Fruit fly (Drosophila melanogaster) whole organism, embryonic: ENCODE results near the gene ver.
A peak's percentile ranks its signal among the peaks of the same experiment; 100 is the strongest.

Experiments
- CG10147 ChIP-seq: fragments of 200-800 bp; sonication (Bioruptor generic); optimal IDR thresholded peaks from 2 replicates; lab custom pipeline; 2019; ENCODE audit warnings: missing biosample characterization, mild to moderate bottlenecking, missing genetic modification characterization, moderate library complexity
- CG11695 ChIP-seq: fragments of 200-800 bp; sonication (Bioruptor generic); IDR thresholded peaks from 3 replicates; pipeline ENCODE4 v1.3.6; 2022; ENCODE audit warnings: missing biosample characterization, missing genetic modification characterization
- CG12219 ChIP-seq: fragments of 200-800 bp; sonication (Bioruptor generic); optimal IDR thresholded peaks from 3 replicates; lab custom pipeline; 2018; ENCODE audit warnings: missing biosample characterization, mild to moderate bottlenecking, missing genetic modification characterization
- CG13123 ChIP-seq: fragments of 200-800 bp; sonication (Bioruptor generic); optimal IDR thresholded peaks from 2 replicates; lab custom pipeline; 2016; ENCODE audit warnings: missing biosample characterization, missing genetic modification characterization
- CG13287 ChIP-seq: fragments of 200-800 bp; sonication (Bioruptor generic); IDR thresholded peaks from 2 replicates; pipeline ENCODE4 v1.3.6; 2022; ENCODE audit warnings: missing biosample characterization, missing genetic modification characterization; ENCODE audit not compliant: partially characterized antibody
- CG13424 ChIP-seq: fragments of 200-800 bp; sonication (Bioruptor generic); optimal IDR thresholded peaks from 2 replicates; lab custom pipeline; 2019; ENCODE audit warnings: missing biosample characterization, mild to moderate bottlenecking, missing genetic modification characterization, moderate library complexity
- CG15514 ChIP-seq: fragments of 200-800 bp; sonication (Bioruptor generic); optimal IDR thresholded peaks from 3 replicates; lab custom pipeline; 2017; ENCODE audit warnings: missing biosample characterization, missing genetic modification characterization, mild to moderate bottlenecking, moderate library complexity, missing genetic modification reagents
- CG1647 ChIP-seq: fragments of 200-800 bp; sonication (Bioruptor generic); optimal IDR thresholded peaks from 3 replicates; lab custom pipeline; 2016; ENCODE audit warnings: missing biosample characterization, missing genetic modification characterization
- CG16779 ChIP-seq: fragments of 200-800 bp; sonication (Bioruptor generic); IDR thresholded peaks from 2 replicates; pipeline ENCODE4 v1.3.6; 2022; ENCODE audit warnings: missing biosample characterization, missing genetic modification characterization
- CG16813 ChIP-seq: fragments of 200-800 bp; sonication (Bioruptor generic); IDR thresholded peaks from 3 replicates; pipeline ENCODE4 v1.3.6; 2022; ENCODE audit warnings: missing biosample characterization, missing genetic modification characterization; ENCODE audit not compliant: partially characterized antibody
- CG17186 ChIP-seq: fragments of 200-800 bp; sonication (Bioruptor generic); optimal IDR thresholded peaks from 3 replicates; lab custom pipeline; 2017; ENCODE audit warnings: missing biosample characterization, missing genetic modification reagents, missing genetic modification characterization
- CG17328 ChIP-seq: fragments of 200-800 bp; sonication (Bioruptor generic); IDR thresholded peaks from 2 replicates; pipeline ENCODE4 v1.3.6; 2022; ENCODE audit warnings: missing biosample characterization, missing genetic modification characterization
- CG17359 ChIP-seq: fragments of 200-800 bp; sonication (Bioruptor generic); optimal IDR thresholded peaks from 3 replicates; lab custom pipeline; 2018; ENCODE audit warnings: missing biosample characterization, mild to moderate bottlenecking, missing genetic modification characterization, moderate library complexity
- CG17361 ChIP-seq: fragments of 200-800 bp; sonication (Bioruptor generic); IDR thresholded peaks from 3 replicates; pipeline ENCODE4 v1.3.6; 2022; ENCODE audit warnings: missing biosample characterization, missing genetic modification characterization
- CG18619 ChIP-seq: fragments of 200-800 bp; sonication (Bioruptor generic); optimal IDR thresholded peaks from 3 replicates; lab custom pipeline; 2017; ENCODE audit warnings: missing biosample characterization, mild to moderate bottlenecking, missing genetic modification characterization
- CG2129 ChIP-seq: fragments of 200-800 bp; sonication (Bioruptor generic); IDR thresholded peaks from 2 replicates; pipeline ENCODE4 v1.3.6; 2022; ENCODE audit warnings: missing biosample characterization, missing genetic modification characterization; ENCODE audit not compliant: partially characterized antibody
- CG31365 ChIP-seq: fragments of 200-800 bp; sonication (Bioruptor generic); optimal IDR thresholded peaks from 2 replicates; lab custom pipeline; 2018; ENCODE audit warnings: missing biosample characterization, mild to moderate bottlenecking, missing genetic modification characterization
- CG31441 ChIP-seq: fragments of 200-800 bp; sonication (Bioruptor generic); IDR thresholded peaks from 2 replicates; pipeline ENCODE4 v1.3.6; 2022; ENCODE audit warnings: missing biosample characterization, missing genetic modification characterization
- CG4707 ChIP-seq: fragments of 200-800 bp; sonication (Bioruptor generic); optimal IDR thresholded peaks from 2 replicates; lab custom pipeline; 2018; ENCODE audit warnings: missing biosample characterization, mild to moderate bottlenecking, missing genetic modification characterization, moderate library complexity
- CG4820 ChIP-seq: fragments of 200-800 bp; sonication (Bioruptor generic); optimal IDR thresholded peaks from 3 replicates; lab custom pipeline; 2016; ENCODE audit warnings: missing biosample characterization, missing genetic modification characterization
- CG5953 ChIP-seq: fragments of 200-800 bp; sonication (Bioruptor generic); IDR thresholded peaks from 2 replicates; pipeline ENCODE4 v1.3.6; 2022; ENCODE audit warnings: missing biosample characterization, missing genetic modification characterization
- CG6683 ChIP-seq: fragments of 200-800 bp; sonication (Bioruptor generic); optimal IDR thresholded peaks from 2 replicates; lab custom pipeline; 2017; ENCODE audit warnings: missing biosample characterization, mild to moderate bottlenecking, missing genetic modification characterization, missing genetic modification reagents
- CG7839 ChIP-seq: fragments of 200-800 bp; sonication (Bioruptor generic); optimal IDR thresholded peaks from 3 replicates; lab custom pipeline; 2018; ENCODE audit warnings: missing biosample characterization, mild to moderate bottlenecking, missing genetic modification characterization, moderate library complexity
- CG7928 ChIP-seq: fragments of 200-800 bp; sonication (Bioruptor generic); optimal IDR thresholded peaks from 2 replicates; lab custom pipeline; 2017; ENCODE audit warnings: missing biosample characterization, mild to moderate bottlenecking, missing genetic modification characterization
- CG8359 ChIP-seq: fragments of 200-800 bp; sonication (Bioruptor generic); optimal IDR thresholded peaks from 2 replicates; lab custom pipeline; 2017; ENCODE audit warnings: missing biosample characterization, mild to moderate bottlenecking, missing genetic modification characterization, borderline replicate concordance
- Camta ChIP-seq: fragments of 200-800 bp; sonication (Bioruptor generic); optimal IDR thresholded peaks from 2 replicates; lab custom pipeline; 2016; ENCODE audit warnings: missing biosample characterization, missing genetic modification characterization
- D19A ChIP-seq: fragments of 200-800 bp; optimal IDR thresholded peaks from 3 replicates; lab custom pipeline; 2019; ENCODE audit warnings: missing biosample characterization, mild to moderate bottlenecking, missing genetic modification characterization, moderate library complexity
- Doc2 ChIP-seq: fragments of 200-800 bp; sonication (Bioruptor generic); IDR thresholded peaks from 2 replicates; pipeline ENCODE4 v1.3.6; 2022; ENCODE audit warnings: missing biosample characterization, missing genetic modification characterization
- E2f1 ChIP-seq: fragments of 200-800 bp; sonication (Bioruptor generic); IDR thresholded peaks from 2 replicates; pipeline ENCODE4 v1.3.6; 2022; ENCODE audit warnings: missing biosample characterization, missing genetic modification characterization
- Sox100B ChIP-seq: fragments of 200-800 bp; sonication (Bioruptor generic); optimal IDR thresholded peaks from 3 replicates; lab custom pipeline; 2018; ENCODE audit warnings: missing biosample characterization, mild to moderate bottlenecking, missing genetic modification characterization
- Trl ChIP-seq, 3 experiments: fragments of >200 bp in 2 of 3; fragments of 200-800 bp in 1 of 3; sonication (Bioruptor generic) in 1 of 3; optimal IDR thresholded peaks; 2 replicates in 1 of 3; 3 replicates in 2 of 3; lab custom pipeline; 2016 to 2017; ENCODE audit warnings: missing biosample characterization in 1 of 3, missing genetic modification characterization in 1 of 3
- Vsx1 ChIP-seq: fragments of 200-800 bp; sonication (Bioruptor generic); optimal IDR thresholded peaks from 2 replicates; lab custom pipeline; 2017; ENCODE audit warnings: missing biosample characterization, mild to moderate bottlenecking, missing genetic modification characterization, missing genetic modification reagents
- abd-A ChIP-seq: fragments of 200-800 bp; sonication (Bioruptor generic); optimal IDR thresholded peaks from 3 replicates; lab custom pipeline; 2019; ENCODE audit warnings: missing biosample characterization, mild to moderate bottlenecking, missing genetic modification characterization, moderate library complexity
- amos ChIP-seq: fragments of 200-800 bp; sonication (Bioruptor generic); IDR thresholded peaks from 2 replicates; pipeline ENCODE4 v1.3.6; 2022; ENCODE audit warnings: missing biosample characterization, missing genetic modification characterization; ENCODE audit not compliant: partially characterized antibody
- ara ChIP-seq: fragments of 200-800 bp; sonication (Bioruptor generic); IDR thresholded peaks from 2 replicates; pipeline ENCODE4 v1.3.6; 2022; ENCODE audit warnings: missing biosample characterization, missing genetic modification characterization
- bbx ChIP-seq: fragments of 200-800 bp; sonication (Bioruptor generic); IDR thresholded peaks from 2 replicates; pipeline ENCODE4 v1.3.6; 2022; ENCODE audit warnings: missing biosample characterization, missing genetic modification characterization; ENCODE audit not compliant: partially characterized antibody
- corto ChIP-seq: fragments of 200-800 bp; sonication (Bioruptor generic); optimal IDR thresholded peaks from 2 replicates; lab custom pipeline; 2016; ENCODE audit warnings: missing biosample characterization, mild to moderate bottlenecking, missing genetic modification characterization, moderate library complexity
- dmrt11E ChIP-seq: fragments of 200-800 bp; sonication (Bioruptor generic); optimal IDR thresholded peaks from 3 replicates; lab custom pipeline; 2018; ENCODE audit warnings: missing biosample characterization, mild to moderate bottlenecking, missing genetic modification characterization, moderate library complexity
- gce ChIP-seq: fragments of 200-800 bp; sonication (Bioruptor generic); IDR thresholded peaks from 3 replicates; pipeline ENCODE4 v1.3.6; 2022; ENCODE audit warnings: missing biosample characterization, missing genetic modification characterization
- gsb-n ChIP-seq: fragments of 200-800 bp; sonication (Bioruptor generic); optimal IDR thresholded peaks from 3 replicates; lab custom pipeline; 2018; ENCODE audit warnings: missing biosample characterization, mild to moderate bottlenecking, missing genetic modification characterization
- klu ChIP-seq: fragments of 200-800 bp; sonication (Bioruptor generic); IDR thresholded peaks from 2 replicates; pipeline ENCODE4 v1.3.6; 2022; ENCODE audit warnings: missing biosample characterization, missing genetic modification characterization
- nerfin-1 ChIP-seq: fragments of 200-800 bp; sonication (Bioruptor generic); optimal IDR thresholded peaks from 3 replicates; lab custom pipeline; 2019; ENCODE audit warnings: missing biosample characterization, mild to moderate bottlenecking, missing genetic modification characterization, moderate library complexity
- otp ChIP-seq: fragments of 200-800 bp; sonication (Bioruptor generic); IDR thresholded peaks from 3 replicates; pipeline ENCODE4, ENCODE4 v1.3.6; 2022; ENCODE audit warnings: missing biosample characterization, missing genetic modification characterization
- scrt ChIP-seq: fragments of 200-800 bp; sonication (Bioruptor generic); optimal IDR thresholded peaks from 2 replicates; lab custom pipeline; 2018; ENCODE audit warnings: missing biosample characterization, mild to moderate bottlenecking, missing genetic modification characterization, moderate library complexity
- sens ChIP-seq: fragments of 200-800 bp; sonication (Bioruptor generic); peaks from one replicate; lab custom pipeline; 2016; ENCODE audit warnings: missing biosample characterization, missing genetic modification characterization
- sens-2 ChIP-seq: fragments of 200-800 bp; sonication (Bioruptor generic); IDR thresholded peaks from 2 replicates; pipeline ENCODE4 v1.3.6; 2022; ENCODE audit warnings: missing biosample characterization, missing genetic modification characterization
- tup ChIP-seq: fragments of 200-800 bp; sonication (Bioruptor generic); optimal IDR thresholded peaks from 2 replicates; lab custom pipeline; 2016; ENCODE audit warnings: missing biosample characterization, mild to moderate bottlenecking, missing genetic modification characterization, moderate library complexity
- tx ChIP-seq: fragments of 200-800 bp; sonication (Bioruptor generic); optimal IDR thresholded peaks from 2 replicates; lab custom pipeline; 2016; ENCODE audit warnings: missing biosample characterization, missing genetic modification characterization
- unc-4 ChIP-seq: fragments of 200-800 bp; sonication (Bioruptor generic); IDR thresholded peaks from 2 replicates; pipeline ENCODE4 v1.3.6; 2022; ENCODE audit warnings: missing biosample characterization, missing genetic modification characterization; ENCODE audit not compliant: partially characterized antibody
- zen ChIP-seq: fragments of 200-800 bp; sonication (Bioruptor generic); optimal IDR thresholded peaks from 3 replicates; lab custom pipeline; 2018; ENCODE audit warnings: missing biosample characterization, mild to moderate bottlenecking, missing genetic modification characterization, moderate library complexity

ver gene

dm6 chr3L:12501249-12501648 is 22.5 kb upstream of the ver start, which contains the start of the genes CG10638 and CG10681 (continued):
- TF ChIP-seq bbx (GFP tag; lab: Robert Waterston, UW) (no peak), CG31365 (tag; lab: Kevin White, UChicago) (no peak), corto (GFP tag; lab: Kevin White, UChicago) (no peak), klu (GFP tag; lab: Robert Waterston, UW) (no peak), CG16813 (GFP tag; lab: Robert Waterston, UW) (no peak), nerfin-1 (tag; lab: Kevin White, UChicago) (peak; percentile 13), abd-A (tag; lab: Kevin White, UChicago) (no peak), Camta (GFP tag; lab: Kevin White, UChicago) (no peak), CG31441 (GFP tag; lab: Robert Waterston, UW) (peak; percentile 50), CG7928 (GFP tag; lab: Kevin White, UChicago) (peak; percentile 28), sens (peak; percentile 91), CG11695 (GFP tag; lab: Robert Waterston, UW) (no peak; the same call in 2 of the 3 replicates), gsb-n (tag; lab: Kevin White, UChicago) (peak; percentile 40), otp (GFP tag; lab: Robert Waterston, UW) (no peak), sens-2 (GFP tag; lab: Robert Waterston, UW) (no peak), D19A (peak; percentile 34), CG5953 (no peak), CG18619 (no peak), E2f1 (no peak), CG17328 (GFP tag; lab: Robert Waterston, UW) (no peak), CG2129 (GFP tag; lab: Robert Waterston, UW) (no peak), gce (GFP tag; lab: Robert Waterston, UW) (no peak), CG12219 (GFP tag; lab: Kevin White, UChicago) (no peak), CG13123 (GFP tag; lab: Kevin White, UChicago) (no peak), CG6683 (GFP tag; lab: Kevin White, UChicago) (no peak), CG17361 (GFP tag; lab: Robert Waterston, UW) (0 out of 3 replicates have a peak, but pooled peaks have one; percentile 43), CG13287 (peak; percentile 65), tup (GFP tag; lab: Kevin White, UChicago) (no peak), CG4820 (GFP tag; lab: Kevin White, UChicago) (peak; percentile 34), scrt (peak; percentile 40), Doc2 (GFP tag; lab: Robert Waterston, UW) (no peak), Vsx1 (GFP tag; lab: Kevin White, UChicago) (peak; percentile 56), CG15514 (GFP tag; lab: Kevin White, UChicago) (peak; percentile 74), amos (GFP tag; lab: Robert Waterston, UW) (no peak), CG1647 (GFP tag; lab: Kevin White, UChicago) (no peak), ara (GFP tag; lab: Robert Waterston, UW) (no peak), CG4707 (GFP tag; lab: Kevin White, UChicago) (no peak), Trl (optimal IDR thresholded peaks at IDR 0.05; lab: Kevin White, UChicago) (no peak), Trl (GFP tag; optimal IDR thresholded peaks at IDR 0.05; lab: Kevin White, UChicago) (peak; percentile 24), Sox100B (GFP tag; lab: Kevin White, UChicago) (peak; percentile 53), CG8359 (GFP tag; lab: Kevin White, UChicago) (no peak), CG17359 (tag; lab: Kevin White, UChicago) (peak; percentile 43), unc-4 (GFP tag; lab: Robert Waterston, UW) (no peak), CG16779 (GFP tag; lab: Robert Waterston, UW) (no peak), CG7839 (peak; percentile 15), dmrt11E (tag; lab: Kevin White, UChicago) (peak; percentile 8), CG17186 (no peak), zen (peak; percentile 8), CG13424 (tag; lab: Kevin White, UChicago) (peak; percentile 42), tx (GFP tag; lab: Kevin White, UChicago) (peak; percentile 17), CG10147 (GFP tag; lab: Kevin White, UChicago) (peak; percentile 36)
